Worm (Caenorhabditis elegans): Measurements from ENCODE around the gene ing-3.
A peak's percentile ranks its signal among the peaks of the same experiment; 100 is the strongest.

The ing-3 gene

DNA sequence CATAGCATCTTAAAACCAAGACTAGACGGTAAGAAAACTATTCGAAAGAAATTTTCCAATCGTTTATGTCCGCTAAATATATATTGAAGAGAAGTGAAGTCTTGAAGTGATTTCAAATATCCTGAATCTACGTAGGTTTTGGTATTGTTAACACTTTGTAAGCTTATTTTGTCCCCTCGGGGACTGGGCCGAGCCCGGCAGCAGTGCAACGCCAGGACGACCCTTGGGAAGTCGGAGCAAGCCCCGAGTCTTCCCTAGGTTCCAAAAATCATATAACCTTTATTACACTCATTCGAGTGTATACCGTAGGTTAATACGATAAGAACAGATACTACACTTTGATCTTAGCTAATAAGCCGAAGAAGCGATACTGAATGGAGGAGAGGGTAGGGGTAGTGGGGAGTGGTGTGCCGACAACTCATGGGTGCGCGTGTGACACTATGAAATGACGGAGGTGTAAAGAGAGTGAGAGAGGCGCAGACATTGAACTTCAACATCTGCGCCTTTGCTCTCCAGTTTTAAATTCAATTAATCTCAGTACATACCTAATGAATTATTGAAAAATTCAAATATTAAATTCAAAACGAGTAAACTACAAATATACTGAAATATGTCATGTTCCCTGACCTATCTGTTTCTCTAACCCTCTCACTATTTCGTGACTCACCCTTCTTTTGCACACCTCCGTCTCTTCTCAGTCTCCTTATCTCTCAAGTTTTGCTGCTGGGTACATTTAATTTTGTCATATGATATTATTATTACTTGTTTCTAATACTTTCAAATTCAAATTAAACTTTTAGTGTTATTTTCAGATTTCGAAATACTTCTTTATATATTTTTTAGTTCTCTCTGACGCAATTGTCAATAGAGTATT, 46.5 kb upstream of the ing-3 start (continued):
- TF ChIP-seq ztf-11 (tag; optimal IDR thresholded peaks at IDR 0.05), result peak in 1 of 2 experiments; percentile 3
- peak; percentile 17 for TF ChIP-seq jun-1 (tag; optimal IDR thresholded peaks at IDR 0.05)
- TF ChIP-seq ceh-88 (GFP tag; IDR thresholded peaks at IDR 0.05), result 0 out of 2 replicates have a peak, but pooled peaks have one; percentile 30
- TF ChIP-seq lin-35 (GFP tag; optimal IDR thresholded peaks at IDR 0.05), result peak in 1 of 2 experiments; percentile 42
- TF ChIP-seq elt-2 (tag; optimal IDR thresholded peaks at IDR 0.05), result peak; percentile 32

- no peak for TF ChIP-seq unc-86 (tag; optimal IDR thresholded peaks at IDR 0.05)
- no peak for TF ChIP-seq hlh-4 (tag; optimal IDR thresholded peaks at IDR 0.05)
- no peak for TF ChIP-seq nhr-47 (tag; optimal IDR thresholded peaks at IDR 0.05)
- TF ChIP-seq efl-1 (optimal IDR thresholded peaks at IDR 0.05), result no peak
- peak in 1 of 2 experiments; percentile 74 for TF ChIP-seq efl-1 (GFP tag; optimal IDR thresholded peaks at IDR 0.05 in 1 of 2)
Measured at ce11 chrII:13830255-13830654, 45.6 kb upstream of the ing-3 start, which contains the start of gene F08G2.4. Gene F08G2.4, plus strand, starts transcription at chrII:13830602.

DNA sequence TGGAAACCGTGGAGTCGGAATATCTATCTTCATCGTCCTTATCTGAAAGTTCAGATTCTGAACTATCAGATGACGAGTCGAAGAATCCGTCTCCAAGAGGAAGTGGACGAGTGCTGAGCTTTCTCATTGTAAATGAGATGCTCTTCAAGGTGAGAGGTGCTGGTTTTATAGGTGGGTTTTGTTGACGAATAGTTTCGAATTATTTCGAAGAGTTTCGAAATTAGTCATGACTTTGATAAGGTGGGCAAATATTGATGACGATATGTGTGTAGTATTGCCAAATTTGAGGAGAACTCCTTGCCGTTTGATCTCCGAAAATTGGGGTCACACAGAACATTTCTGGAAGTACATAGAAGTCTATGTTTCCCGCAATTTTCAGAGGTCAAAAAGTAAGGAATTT, 42.3 kb upstream of the ing-3 start, which contains the start of gene F08G2.5:
F08G2.5 (minus strand) TSS at position 127 of the 400 bp plus-strand sequence.
- TF ChIP-seq efl-3 (GFP tag; optimal IDR thresholded peaks at IDR 0.05) (no peak), lin-35 (GFP tag; optimal IDR thresholded peaks at IDR 0.05) (peak in 1 of 2 experiments; percentile 33)

DNA sequence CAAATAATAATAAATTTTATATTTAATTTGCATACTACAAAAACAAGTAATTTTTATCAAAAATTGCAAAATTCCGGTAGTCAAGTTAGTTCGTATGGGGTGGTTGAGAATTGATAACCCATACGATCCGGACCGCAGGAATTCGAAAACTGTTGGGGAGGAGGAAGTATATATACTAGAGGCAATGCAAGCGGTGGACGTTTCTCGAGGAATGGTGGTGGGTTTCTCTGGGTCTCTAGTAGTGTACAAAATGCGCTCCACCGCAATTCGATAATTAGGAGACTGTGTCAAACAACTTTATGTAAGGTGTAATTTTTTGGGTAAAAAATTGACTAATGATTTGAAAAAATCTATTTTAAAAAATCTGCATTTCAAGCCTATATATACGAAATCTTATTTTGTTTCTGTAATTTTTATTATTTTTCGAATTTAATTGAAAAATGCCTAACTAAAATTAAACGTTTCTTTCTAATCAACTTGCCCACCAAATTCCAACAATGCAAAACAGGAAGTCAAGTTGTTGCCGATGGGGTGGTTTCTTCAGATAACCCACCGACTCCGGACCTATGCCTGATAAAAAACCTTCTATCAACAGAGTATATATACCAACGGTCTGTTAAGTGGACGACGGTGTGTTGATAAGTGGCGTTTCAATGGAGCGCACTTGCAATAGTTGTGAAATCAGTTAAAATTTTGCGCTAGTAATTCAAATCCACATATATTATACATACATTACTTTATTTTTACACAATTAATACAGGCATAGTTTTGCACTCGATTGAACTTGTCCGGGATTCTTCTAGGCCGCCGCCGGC, 41.2 kb upstream of the ing-3 start:
- TF ChIP-seq dsc-1 (tag; optimal IDR thresholded peaks at IDR 0.05) (peak; percentile 99), C34B4.2 (tag; optimal IDR thresholded peaks at IDR 0.05) (no peak), snpc-4 (tag; optimal IDR thresholded peaks at IDR 0.05) (peak; percentile 100), elt-3 (tag; optimal IDR thresholded peaks at IDR 0.05) (peak in 3 of 6 experiments; percentile 32 to 80 (median 78)), unc-62 (GFP tag; optimal IDR thresholded peaks at IDR 0.05) (no peak), fkh-10 (GFP tag; optimal IDR thresholded peaks at IDR 0.05) (peak; percentile 84), pag-3 (tag; optimal IDR thresholded peaks at IDR 0.05; ENCODE audit: borderline replicate concordance, insufficient read depth) (no peak), swsn-7 (tag; optimal IDR thresholded peaks at IDR 0.05) (peak; percentile 97), nhr-76 (tag; optimal IDR thresholded peaks at IDR 0.05) (peak; percentile 54), nhr-237 (tag; optimal IDR thresholded peaks at IDR 0.05) (peak; percentile 62), alr-1 (tag; optimal IDR thresholded peaks at IDR 0.05; ENCODE audit: borderline replicate concordance) (no peak), ztf-11 (tag; optimal IDR thresholded peaks at IDR 0.05) (peak; percentile 25 to 88), ama-1 (optimal IDR thresholded peaks at IDR 0.05) (peak; percentile 85), ces-1 (GFP tag; optimal IDR thresholded peaks at IDR 0.05) (no peak), dpl-1 (GFP tag; optimal IDR thresholded peaks at IDR 0.05) (peak; percentile 71 to 81 (median 78)), F16B12.6 (tag; optimal IDR thresholded peaks at IDR 0.05) (peak; percentile 65), jun-1 (tag; optimal IDR thresholded peaks at IDR 0.05) (peak; percentile 94), xbp-1 (tag; optimal IDR thresholded peaks at IDR 0.05) (peak; percentile 95), Y116A8C.19 (tag; optimal IDR thresholded peaks at IDR 0.05; ENCODE audit: borderline replicate concordance) (peak; percentile 50), mdl-1 (tag; optimal IDR thresholded peaks at IDR 0.05) (peak in 1 of 2 experiments; percentile 89), aly-2 (tag; optimal IDR thresholded peaks at IDR 0.05) (peak; percentile 95), rnt-1 (tag; optimal IDR thresholded peaks at IDR 0.05) (peak; percentile 87), nhr-77 (tag; optimal IDR thresholded peaks at IDR 0.05) (peak; percentile 91), mep-1 (tag; optimal IDR thresholded peaks at IDR 0.05) (peak; percentile 93), tlp-1 (tag; optimal IDR thresholded peaks at IDR 0.05) (no peak), fos-1 (tag; optimal IDR thresholded peaks at IDR 0.05) (peak; percentile 90), nhr-19 (GFP tag; conservative IDR thresholded peaks at IDR 0.05) (peak; percentile 92), ceh-88 (GFP tag; IDR thresholded peaks at IDR 0.05) (peak; percentile 86), lsy-2 (tag; optimal IDR thresholded peaks at IDR 0.05) (peak; percentile 92 to 93), sup-37 (GFP tag; optimal IDR thresholded peaks at IDR 0.05) (peak; percentile 65), lir-3 (tag; optimal IDR thresholded peaks at IDR 0.05; ENCODE audit: poor library complexity) (peak; percentile 84), ceh-90 (tag; optimal IDR thresholded peaks at IDR 0.05) (peak; percentile 20), sptf-1 (tag; optimal IDR thresholded peaks at IDR 0.05) (no peak), skn-1 (tag; optimal IDR thresholded peaks at IDR 0.05) (peak; percentile 65)

Measured in whole organism, L1 larva.